Worm (Caenorhabditis elegans) whole organism, L4 larva: Measurements from ENCODE around the gene srlf-31.

Experiments used
- F26F4.8 ChIP-seq: fragments of 200-800 bp; sonication (Bioruptor generic); conservative IDR thresholded peaks from 2 replicates; pipeline ENCODE4 v1.3.6; 2022; ENCODE audit warnings: missing genetic modification characterization, missing compliant biosample characterization
- T20F7.1 ChIP-seq: fragments of 200-800 bp; sonication (Bioruptor generic); optimal IDR thresholded peaks from 2 replicates; lab custom pipeline; 2018; ENCODE audit warnings: mild to moderate bottlenecking, missing genetic modification characterization, missing compliant biosample characterization
- T26A8.4 ChIP-seq: fragments of 200-800 bp; sonication (Bioruptor generic); IDR thresholded peaks from 2 replicates; pipeline ENCODE4 v1.3.6; 2022; ENCODE audit warnings: missing genetic modification characterization, missing compliant biosample characterization
- Y48G9A.11 ChIP-seq: fragments of 200-800 bp; sonication (Bioruptor generic); IDR thresholded peaks from 2 replicates; pipeline ENCODE4 v1.3.6; 2022; ENCODE audit warnings: missing genetic modification reagents, missing genetic modification characterization, missing compliant biosample characterization
- ZK546.5 ChIP-seq, 2 experiments: sonication (generic microtip); optimal IDR thresholded peaks; 2 replicates each; lab custom pipeline; 2017; ENCODE audit warnings: missing biosample characterization in 2 of 2, missing genetic modification characterization in 2 of 2
- aly-2 ChIP-seq: sonication (generic microtip); optimal IDR thresholded peaks from 2 replicates; lab custom pipeline; 2018; ENCODE audit warnings: missing biosample characterization, missing genetic modification characterization
- arid-1 ChIP-seq: fragments of 200-800 bp; sonication (Bioruptor generic); conservative IDR thresholded peaks from 2 replicates; pipeline ENCODE4 v1.3.6; 2022; ENCODE audit warnings: missing genetic modification reagents, missing genetic modification characterization, missing compliant biosample characterization
- ces-1 ChIP-seq: fragments of 150-350 bp; sonication (generic microtip); optimal IDR thresholded peaks from 4 replicates; lab custom pipeline; 2014; ENCODE audit warnings: missing biosample characterization, missing genetic modification reagents, missing genetic modification characterization
- daf-8 ChIP-seq: fragments of 200-800 bp; sonication (Bioruptor generic); IDR thresholded peaks from 2 replicates; pipeline ENCODE4 v1.3.6; 2022; ENCODE audit warnings: missing genetic modification characterization, missing compliant biosample characterization
- dpl-1 ChIP-seq: fragments of 150-350 bp; optimal IDR thresholded peaks from 2 replicates; lab custom pipeline; 2014; ENCODE audit warnings: missing biosample characterization, missing genetic modification reagents, missing genetic modification characterization
- duxl-1 ChIP-seq: sonication (generic microtip); optimal IDR thresholded peaks from 2 replicates; lab custom pipeline; 2016; ENCODE audit warnings: mild to moderate bottlenecking, missing genetic modification characterization, moderate library complexity, missing compliant biosample characterization; ENCODE audit not compliant: poor library complexity
- egl-43 ChIP-seq: fragments of 200-800 bp; sonication (Bioruptor generic); IDR thresholded peaks from 2 replicates; pipeline ENCODE4 v1.3.6; 2022; ENCODE audit warnings: missing genetic modification reagents, missing genetic modification characterization, missing compliant biosample characterization
- hif-1 ChIP-seq, 2 experiments: sonication (generic microtip); optimal IDR thresholded peaks; 2 replicates each; lab custom pipeline; 2016 to 2017; ENCODE audit warnings: missing compliant biosample characterization in 2 of 2, missing genetic modification characterization in 2 of 2, missing genetic modification reagents in 2 of 2, missing genotype in 2 of 2, mild to moderate bottlenecking in 1 of 2
- hlh-11 ChIP-seq: fragments of 200-800 bp; sonication (Bioruptor generic); optimal IDR thresholded peaks from 2 replicates; lab custom pipeline; 2018; ENCODE audit warnings: mild to moderate bottlenecking, missing genetic modification characterization, missing compliant biosample characterization
- lim-7 ChIP-seq: fragments of 200-800 bp; sonication (Bioruptor generic); IDR thresholded peaks from 2 replicates; pipeline ENCODE4 v1.3.6; 2022; ENCODE audit warnings: missing genetic modification characterization, missing compliant biosample characterization
- lin-1 ChIP-seq: fragments of 200-800 bp; sonication (Bioruptor generic); IDR thresholded peaks from 2 replicates; pipeline ENCODE4 v1.3.6; 2022; ENCODE audit warnings: missing genetic modification reagents, missing genetic modification characterization, missing compliant biosample characterization
- lin-13 ChIP-seq: fragments of 150-350 bp; optimal IDR thresholded peaks from 2 replicates; lab custom pipeline; 2014; ENCODE audit warnings: missing biosample characterization, missing genetic modification reagents, missing genetic modification characterization
- lin-29 ChIP-seq: fragments of 200-800 bp; sonication (Bioruptor generic); IDR thresholded peaks from 2 replicates; pipeline ENCODE4 v1.3.6; 2022; ENCODE audit warnings: missing genetic modification reagents, missing genetic modification characterization, missing compliant biosample characterization
- lin-39 ChIP-seq: fragments of 150-350 bp; optimal IDR thresholded peaks from 2 replicates; lab custom pipeline; 2014; ENCODE audit warnings: missing biosample characterization, missing genetic modification reagents, missing genetic modification characterization
- madf-5 ChIP-seq, 2 experiments: fragments of 200-800 bp; sonication (Bioruptor generic); IDR thresholded peaks; 2 replicates each; pipeline ENCODE4 v1.3.6; 2022; ENCODE audit warnings: missing compliant biosample characterization in 2 of 2, missing genetic modification characterization in 2 of 2
- mdl-1 ChIP-seq, 2 experiments: fragments of 150-350 bp in 1 of 2; sonication (generic microtip) in 1 of 2; optimal IDR thresholded peaks; 2 replicates each; lab custom pipeline; 2014 to 2017; ENCODE audit warnings: missing biosample characterization in 2 of 2, missing genetic modification characterization in 2 of 2
- mdt-29 ChIP-seq: fragments of 200-800 bp; sonication (Bioruptor generic); IDR thresholded peaks from 2 replicates; pipeline ENCODE4 v1.3.6; 2022; ENCODE audit warnings: missing genetic modification reagents, missing genetic modification characterization, missing compliant biosample characterization
- mes-2 ChIP-seq: sonication (generic microtip); optimal IDR thresholded peaks from 2 replicates; lab custom pipeline; 2016; ENCODE audit warnings: missing genotype, mild to moderate bottlenecking, missing genetic modification characterization, missing compliant biosample characterization; ENCODE audit not compliant: poor library complexity, severe bottlenecking
- nhr-10 ChIP-seq: fragments of 150-350 bp; optimal IDR thresholded peaks from 2 replicates; lab custom pipeline; 2014; ENCODE audit warnings: missing biosample characterization, missing genetic modification characterization
- nhr-237 ChIP-seq: sonication (generic microtip); optimal IDR thresholded peaks from 2 replicates; lab custom pipeline; 2017; ENCODE audit warnings: missing biosample characterization, missing genetic modification characterization
- nhr-25 ChIP-seq: sonication (generic microtip); optimal IDR thresholded peaks from 2 replicates; lab custom pipeline; 2017; ENCODE audit warnings: missing genetic modification characterization, mild to moderate bottlenecking, missing compliant biosample characterization, antibody characterized with exemption, moderate library complexity, borderline replicate concordance; ENCODE audit not compliant: insufficient read depth
- nhr-28 ChIP-seq: fragments of 150-350 bp; optimal IDR thresholded peaks from 2 replicates; lab custom pipeline; 2014; ENCODE audit warnings: missing biosample characterization, missing genetic modification characterization
- nhr-6 ChIP-seq: fragments of 150-350 bp; optimal IDR thresholded peaks from 2 replicates; lab custom pipeline; 2014; ENCODE audit warnings: missing biosample characterization, missing genetic modification characterization
- pqm-1 ChIP-seq: sonication (generic microtip); optimal IDR thresholded peaks from 2 replicates; lab custom pipeline; 2017; ENCODE audit warnings: missing biosample characterization, missing genetic modification characterization
- set-16 ChIP-seq: fragments of 200-800 bp; sonication (Bioruptor generic); IDR thresholded peaks from 2 replicates; pipeline ENCODE4 v1.3.6; 2022; ENCODE audit warnings: missing genetic modification reagents, missing genetic modification characterization, missing compliant biosample characterization
- spr-1 ChIP-seq: sonication (generic microtip); optimal IDR thresholded peaks from 2 replicates; lab custom pipeline; 2016; ENCODE audit warnings: mild to moderate bottlenecking, missing genetic modification characterization, missing compliant biosample characterization
- unc-62 ChIP-seq, 3 experiments: fragments of 150-350 bp in 1 of 3; sonication (generic microtip); optimal IDR thresholded peaks in 2 of 3; peaks in 1 of 3; 1 replicate in 1 of 3; 2 replicates in 2 of 3; lab custom pipeline; 2014 to 2017; ENCODE audit warnings: missing biosample characterization in 3 of 3, missing genetic modification characterization in 3 of 3, missing genetic modification reagents in 3 of 3, missing genotype in 1 of 3
- vab-7 ChIP-seq: fragments of 200-800 bp; sonication (Bioruptor generic); IDR thresholded peaks from 2 replicates; pipeline ENCODE4 v1.3.6; 2022; ENCODE audit warnings: missing genetic modification reagents, missing genetic modification characterization, missing compliant biosample characterization
- zfp-2 ChIP-seq: sonication (generic microtip); optimal IDR thresholded peaks from 2 replicates; lab custom pipeline; 2016; ENCODE audit warnings: mild to moderate bottlenecking, missing genetic modification characterization, missing compliant biosample characterization
- zfp-3 ChIP-seq: fragments of 200-800 bp; sonication (Bioruptor generic); conservative IDR thresholded peaks from 2 replicates; pipeline ENCODE4 v1.3.6; 2022; ENCODE audit warnings: missing genetic modification reagents, missing genetic modification characterization, missing compliant biosample characterization

The srlf-31 gene

ce11 chrIV:11897710-11898109 lies 25.3 kb downstream of the srlf-31 start (continued):
- TF ChIP-seq mes-2 (tag; lab: Kevin White, UChicago): no peak
- no peak for TF ChIP-seq ces-1 (GFP tag; lab: Kevin White, UChicago)
- TF ChIP-seq pqm-1 (tag; lab: Kevin White, UChicago): peak; percentile 24

- TF ChIP-seq ZK546.5 (tag; optimal IDR thresholded peaks at IDR 0.05; lab: Kevin White, UChicago): no peak
- no peak for TF ChIP-seq zfp-3 (GFP tag; lab: Robert Waterston, UW)
These were observed 29.6 kb downstream of the srlf-31 start for ce11 chrIV:11893336-11893735.

ce11 chrIV:11892545-11892944 lies 30.4 kb downstream of the srlf-31 start:
- TF ChIP-seq ZK546.5 (tag; optimal IDR thresholded peaks at IDR 0.05; lab: Kevin White, UChicago): no peak
- no peak for TF ChIP-seq nhr-6 (tag; lab: Kevin White, UChicago)
- TF ChIP-seq nhr-237 (tag; lab: Kevin White, UChicago): no peak
- TF ChIP-seq madf-5 (GFP tag; IDR thresholded peaks at IDR 0.05; lab: Robert Waterston, UW): no peak
- no peak for TF ChIP-seq arid-1 (GFP tag; lab: Robert Waterston, UW)

- TF ChIP-seq zfp-2 (tag; lab: Kevin White, UChicago) (no peak), nhr-25 (peak; percentile 12)
These were observed 37.7 kb downstream of the srlf-31 start, which contains the start of gene let-653 for ce11 chrIV:11885313-11885712. Gene let-653 (plus strand): TSS chrIV:11885613.

ce11 chrIV:11883478-11883877 lies 39.5 kb downstream of the srlf-31 start:
- TF ChIP-seq lin-29 (GFP tag; lab: Robert Waterston, UW) (no peak), T26A8.4 (GFP tag; lab: Robert Waterston, UW) (no peak), nhr-28 (peak; percentile 63), mdl-1 (tag; optimal IDR thresholded peaks at IDR 0.05; lab: Kevin White, UChicago) (peak in 1 of 2 experiments; percentile 10), nhr-25 (peak; percentile 43)

- no peak for TF ChIP-seq mdt-29 (GFP tag; lab: Robert Waterston, UW)
- no peak for TF ChIP-seq lin-1
- TF ChIP-seq nhr-10 (tag; lab: Kevin White, UChicago): no peak
- TF ChIP-seq duxl-1 (tag; lab: Kevin White, UChicago): no peak
- TF ChIP-seq lin-13 (GFP tag; lab: Kevin White, UChicago): no peak
- TF ChIP-seq T20F7.1: no peak
- TF ChIP-seq Y48G9A.11 (GFP tag; lab: Robert Waterston, UW): no peak
- TF ChIP-seq egl-43: no peak
- TF ChIP-seq, all 104 proteins: peak for 0
These were observed 40.4 kb downstream of the srlf-31 start for ce11 chrIV:11882534-11882933.

ce11 chrIV:11878249-11878648 lies 44.7 kb downstream of the srlf-31 start, which contains the start of gene cutl-27:
Gene cutl-27 (plus strand): TSS chrIV:11878549.
- peak in 1 of 2 experiments; percentile 88 for TF ChIP-seq unc-62 (GFP tag; optimal IDR thresholded peaks at IDR 0.05 in 1 of 2; lab: Kevin White, UChicago)
- no peak for TF ChIP-seq unc-62 (tag; optimal IDR thresholded peaks at IDR 0.05; lab: Kevin White, UChicago)
- no peak for TF ChIP-seq aly-2

ce11 chrIV:11877674-11878073 lies 45.3 kb downstream of the srlf-31 start, which contains the start of gene pph-2:
Gene pph-2 (minus strand): TSS chrIV:11877774.
- TF ChIP-seq dpl-1 (GFP tag; lab: Kevin White, UChicago): no peak
- TF ChIP-seq hif-1 (tag; optimal IDR thresholded peaks at IDR 0.05; lab: Kevin White, UChicago): no peak
- TF ChIP-seq lin-39: no peak
- no peak for TF ChIP-seq spr-1 (tag; lab: Kevin White, UChicago)
- no peak for TF ChIP-seq set-16 (GFP tag; lab: Robert Waterston, UW)
- no peak for TF ChIP-seq nhr-6 (tag; lab: Kevin White, UChicago)
- no peak for TF ChIP-seq nhr-28
- TF ChIP-seq mdt-29 (GFP tag; lab: Robert Waterston, UW): no peak
- TF ChIP-seq F26F4.8 (GFP tag; lab: Robert Waterston, UW): no peak
- TF ChIP-seq vab-7 (GFP tag; lab: Robert Waterston, UW): no peak
- no peak for TF ChIP-seq lim-7 (GFP tag; lab: Robert Waterston, UW)
- no peak for TF ChIP-seq daf-8 (GFP tag; lab: Robert Waterston, UW)
- TF ChIP-seq hlh-11 (tag; lab: Kevin White, UChicago): no peak
